Fruit fly (Drosophila melanogaster) S2 (cell line): Measurements from ENCODE around the gene mRpS24.

ENCODE experiments used
- CG8478 ChIP-seq: fragments of >200 bp; optimal IDR thresholded peaks from 2 replicates; lab custom pipeline; 2018
- CTCF ChIP-seq, 2 experiments: fragments of >200 bp; optimal IDR thresholded peaks; 2 replicates each; lab custom pipeline; 2018

DNA sequence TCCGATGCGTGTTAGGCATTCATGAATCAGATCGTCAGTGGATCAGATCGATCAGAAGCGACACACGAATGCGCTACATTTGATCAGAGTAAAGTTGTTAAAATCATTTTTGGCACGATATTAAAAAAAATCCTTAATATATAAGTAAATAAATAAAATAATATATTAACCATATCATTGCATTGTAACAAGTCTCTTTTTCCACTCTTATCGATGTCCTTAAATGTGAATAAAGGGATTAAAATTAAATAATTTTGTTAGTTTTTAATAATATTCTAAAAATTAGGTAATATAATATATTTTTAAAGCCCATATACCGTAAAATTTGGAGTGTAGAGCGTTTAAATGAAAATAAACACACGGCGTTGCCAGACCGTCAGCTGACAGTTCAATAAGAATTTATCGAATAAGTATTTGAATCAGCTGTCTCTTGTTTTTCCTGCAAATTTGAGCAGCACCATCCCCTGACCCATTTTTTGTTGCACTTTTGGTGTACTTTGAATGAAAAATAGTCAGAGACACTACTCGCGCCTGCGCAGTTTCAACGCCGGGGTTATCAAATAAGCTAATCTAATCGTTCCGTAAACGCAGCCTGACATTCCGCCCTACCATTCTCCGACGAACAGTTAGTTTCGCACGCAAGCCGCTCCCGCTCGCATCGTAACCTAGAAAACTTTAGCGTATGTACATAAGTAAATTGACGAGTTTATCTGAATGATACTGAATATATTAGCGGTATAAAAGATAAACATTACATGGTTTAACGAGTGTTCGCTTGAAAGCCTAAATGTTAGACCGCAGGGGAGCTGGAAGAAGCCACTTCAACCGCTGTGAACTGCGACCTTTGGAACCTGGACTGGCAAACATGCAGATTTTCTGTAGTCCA lies 11.2 kb downstream of the mRpS24 start, which contains the start of the genes p38a and CG6178:
- no peak for TF ChIP-seq CTCF (optimal IDR thresholded peaks at IDR 0.05; lab: Kevin White, UChicago)
- TF ChIP-seq CG8478 (lab: Kevin White, UChicago) = no peak
